Fruit fly (Drosophila melanogaster) whole organism, adult: ENCODE measurements around the gene cmb.

ENCODE experiments used
- CG11617 ChIP-seq: fragments of 200-800 bp; sonication (Bioruptor generic); optimal IDR thresholded peaks from 2 replicates; lab custom pipeline; 2017; ENCODE audit warnings: mild to moderate bottlenecking, missing biosample characterization, missing genetic modification reagents, missing genetic modification characterization
- CG12768 ChIP-seq: fragments of 200-800 bp; sonication (Bioruptor generic); optimal IDR thresholded peaks from 2 replicates; lab custom pipeline; 2017; ENCODE audit warnings: missing biosample characterization, missing genetic modification characterization, mild to moderate bottlenecking, moderate library complexity, missing genetic modification reagents
- CG14711 ChIP-seq: fragments of 200-800 bp; sonication (Bioruptor generic); optimal IDR thresholded peaks from 2 replicates; lab custom pipeline; 2018; ENCODE audit warnings: missing biosample characterization, mild to moderate bottlenecking, missing genetic modification characterization, moderate library complexity
- CG1620 ChIP-seq: fragments of 200-800 bp; sonication (Bioruptor generic); optimal IDR thresholded peaks from 2 replicates; lab custom pipeline; 2016; ENCODE audit warnings: missing biosample characterization, missing genetic modification characterization
- CG5204 ChIP-seq: fragments of 200-800 bp; sonication (Bioruptor generic); optimal IDR thresholded peaks from 2 replicates; lab custom pipeline; 2016; ENCODE audit warnings: missing biosample characterization, missing genetic modification characterization
- CG7045 ChIP-seq: fragments of 200-800 bp; sonication (Bioruptor generic); optimal IDR thresholded peaks from 2 replicates; lab custom pipeline; 2017; ENCODE audit warnings: missing biosample characterization, mild to moderate bottlenecking, missing genetic modification characterization
- CG7101 ChIP-seq: fragments of 200-800 bp; sonication (Bioruptor generic); optimal IDR thresholded peaks from 2 replicates; lab custom pipeline; 2018; ENCODE audit warnings: missing biosample characterization, mild to moderate bottlenecking, missing genetic modification characterization, moderate library complexity
- Clk ChIP-seq: fragments of 200-800 bp; sonication (Bioruptor generic); optimal IDR thresholded peaks from 2 replicates; lab custom pipeline; 2017; ENCODE audit warnings: missing biosample characterization, missing genetic modification characterization
- Crg-1 ChIP-seq: fragments of 200-800 bp; sonication (Bioruptor generic); optimal IDR thresholded peaks from 2 replicates; lab custom pipeline; 2016; ENCODE audit warnings: missing biosample characterization, missing genetic modification characterization
- Hr96 ChIP-seq: fragments of 200-800 bp; sonication (Bioruptor generic); optimal IDR thresholded peaks from 2 replicates; lab custom pipeline; 2016; ENCODE audit warnings: missing biosample characterization, missing genetic modification characterization
- Mnt ChIP-seq: fragments of 200-800 bp; sonication (Bioruptor generic); optimal IDR thresholded peaks from 2 replicates; lab custom pipeline; 2016; ENCODE audit warnings: missing biosample characterization, mild to moderate bottlenecking, missing genetic modification characterization
- bab1 ChIP-seq: fragments of 200-800 bp; sonication (Bioruptor generic); optimal IDR thresholded peaks from 3 replicates; lab custom pipeline; 2019; ENCODE audit warnings: missing biosample characterization, mild to moderate bottlenecking, missing genetic modification characterization, moderate library complexity
- cic ChIP-seq: fragments of 200-800 bp; sonication (Bioruptor generic); optimal IDR thresholded peaks from 2 replicates; lab custom pipeline; 2017; ENCODE audit warnings: missing biosample characterization, mild to moderate bottlenecking, missing genetic modification characterization, moderate library complexity
- kay ChIP-seq: fragments of 200-800 bp; sonication (Bioruptor generic); peaks from one replicate; lab custom pipeline; 2016; ENCODE audit warnings: missing biosample characterization, missing genetic modification characterization, borderline replicate concordance
- ovo ChIP-seq: fragments of 200-800 bp; sonication (Bioruptor generic); optimal IDR thresholded peaks from 2 replicates; lab custom pipeline; 2016; ENCODE audit warnings: missing biosample characterization, missing genetic modification characterization
- pad ChIP-seq: fragments of 200-800 bp; sonication (Bioruptor generic); optimal IDR thresholded peaks from 3 replicates; lab custom pipeline; 2017; ENCODE audit warnings: missing biosample characterization, missing genetic modification characterization, mild to moderate bottlenecking, moderate library complexity, missing genetic modification reagents
- tj ChIP-seq: fragments of 200-800 bp; sonication (Bioruptor generic); optimal IDR thresholded peaks from 3 replicates; lab custom pipeline; 2017; ENCODE audit warnings: missing biosample characterization, mild to moderate bottlenecking, missing genetic modification characterization, moderate library complexity
- toe ChIP-seq: fragments of 200-800 bp; sonication (Bioruptor generic); optimal IDR thresholded peaks from 2 replicates; lab custom pipeline; 2016; ENCODE audit warnings: missing biosample characterization, missing genetic modification characterization

The cmb gene

dm6 chr3L:13486860-13487404, 44.5 kb downstream of the cmb start:
- TF ChIP-seq Mnt (no peak), CG7045 (GFP tag; lab: Kevin White, UChicago) (no peak), CG7101 (tag; lab: Kevin White, UChicago) (no peak), CG11617 (no peak), Hr96 (GFP tag; lab: Kevin White, UChicago) (no peak), ovo (no peak), CG5204 (GFP tag; lab: Kevin White, UChicago) (no peak), CG1620 (GFP tag; lab: Kevin White, UChicago) (no peak), Crg-1 (GFP tag; lab: Kevin White, UChicago) (no peak), pad (GFP tag; lab: Kevin White, UChicago) (no peak), cic (GFP tag; lab: Kevin White, UChicago) (no peak), toe (GFP tag; lab: Kevin White, UChicago) (no peak), kay (GFP tag; lab: Kevin White, UChicago) (no peak), bab1 (GFP tag; lab: Kevin White, UChicago) (no peak), tj (GFP tag; lab: Kevin White, UChicago) (no peak)

- no peak for TF ChIP-seq cic (GFP tag; lab: Kevin White, UChicago)
- TF ChIP-seq bab1 (GFP tag; lab: Kevin White, UChicago): no peak
- TF ChIP-seq Clk (GFP tag; lab: Kevin White, UChicago): no peak
- TF ChIP-seq Mnt: no peak
- TF ChIP-seq CG7045 (GFP tag; lab: Kevin White, UChicago): no peak
- TF ChIP-seq CG1620 (GFP tag; lab: Kevin White, UChicago): no peak
- TF ChIP-seq CG14711: no peak
- no peak for TF ChIP-seq CG12768
- no peak for TF ChIP-seq Crg-1 (GFP tag; lab: Kevin White, UChicago)
- no peak for TF ChIP-seq toe (GFP tag; lab: Kevin White, UChicago)
- TF ChIP-seq kay (GFP tag; lab: Kevin White, UChicago): no peak
- no peak for TF ChIP-seq CG5204 (GFP tag; lab: Kevin White, UChicago)
- no peak for TF ChIP-seq tj (GFP tag; lab: Kevin White, UChicago)
- TF ChIP-seq ovo: no peak
- TF ChIP-seq CG11617: no peak
Measured at dm6 chr3L:13488129-13488876, 45.9 kb downstream of the cmb start.

dm6 chr3L:13489193-13489752, 46.9 kb downstream of the cmb start:
- TF ChIP-seq CG1620 (GFP tag; lab: Kevin White, UChicago) (no peak), CG5204 (GFP tag; lab: Kevin White, UChicago) (no peak), tj (GFP tag; lab: Kevin White, UChicago) (peak; percentile 47)

dm6 chr3L:13490689-13491348, 48.4 kb downstream of the cmb start:
- no peak for TF ChIP-seq CG7101 (tag; lab: Kevin White, UChicago)
- TF ChIP-seq tj (GFP tag; lab: Kevin White, UChicago): peak; percentile 36
- TF ChIP-seq Clk (GFP tag; lab: Kevin White, UChicago): no peak
- no peak for TF ChIP-seq bab1 (GFP tag; lab: Kevin White, UChicago)
- TF ChIP-seq pad (GFP tag; lab: Kevin White, UChicago): no peak

dm6 chr3L:13494363-13495015, 52.1 kb downstream of the cmb start:
- peak; percentile 37 for TF ChIP-seq bab1 (GFP tag; lab: Kevin White, UChicago)
- no peak for TF ChIP-seq CG11617
- TF ChIP-seq tj (GFP tag; lab: Kevin White, UChicago): peak; percentile 53
- TF ChIP-seq pad (GFP tag; lab: Kevin White, UChicago): no peak
- TF ChIP-seq Crg-1 (GFP tag; lab: Kevin White, UChicago): no peak

dm6 chr3L:13495065-13495464, 52.7 kb downstream of the cmb start:
- no peak for TF ChIP-seq CG5204 (GFP tag; lab: Kevin White, UChicago)
- TF ChIP-seq tj (GFP tag; lab: Kevin White, UChicago): peak; percentile 17
